Fruit fly (Drosophila melanogaster): Measurements from ENCODE around the gene Prestin.
A peak's percentile ranks its signal among the peaks of the same experiment; 100 is the strongest.

Gene Prestin

DNA sequence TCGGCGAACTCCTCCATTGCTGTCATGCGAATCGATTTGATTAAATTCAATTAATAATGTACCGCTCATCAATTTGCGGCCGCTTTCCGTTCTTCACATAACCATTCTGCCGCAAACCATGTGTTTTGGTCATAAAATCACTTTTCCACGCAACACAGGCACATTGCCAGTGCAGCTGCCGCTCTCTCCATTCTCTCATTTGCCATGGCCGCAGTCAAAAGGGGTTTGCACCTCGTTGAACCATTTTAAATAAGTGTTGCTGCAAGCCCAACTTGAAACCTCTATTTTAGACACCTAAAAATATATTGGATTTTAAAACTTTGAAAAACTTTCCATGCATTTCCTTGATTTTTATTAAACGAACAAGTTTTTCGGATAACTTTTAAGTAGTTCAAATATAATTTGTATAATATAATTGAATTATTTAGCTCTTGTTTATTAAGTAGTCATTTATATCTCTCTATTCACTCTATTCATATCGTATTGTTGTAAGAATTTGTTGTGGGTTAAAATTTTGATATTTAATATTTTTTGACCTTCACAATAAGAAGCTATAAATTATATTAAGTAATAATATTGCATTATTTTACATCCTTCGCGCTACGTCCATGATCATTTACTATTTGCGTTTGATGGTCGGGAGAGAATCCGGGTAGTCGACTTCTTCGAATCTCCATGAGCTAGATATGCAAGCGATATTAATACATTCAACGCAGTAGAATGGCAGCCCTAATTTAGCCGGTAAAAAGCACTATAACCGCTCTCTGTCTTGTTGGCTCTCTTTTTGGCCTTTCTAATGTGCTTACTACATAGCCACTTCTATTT is 50.7 kb downstream of the Prestin start, which contains the start of gene CG5535 (continued):
- TF ChIP-seq CG1024 (GFP tag; IDR thresholded peaks at IDR 0.05) (peak; percentile 64; the same call in 1 of the 2 replicates), ssp (GFP tag; IDR thresholded peaks at IDR 0.05) (peak; percentile 34; the same call in 1 of the 2 replicates), HLH3B (GFP tag; IDR thresholded peaks at IDR 0.05) (peak; percentile 45; the same call in 1 of the 2 replicates), CG13424 (tag; optimal IDR thresholded peaks at IDR 0.05) (peak; percentile 91), NFAT (GFP tag; IDR thresholded peaks at IDR 0.05) (peak; percentile 74), tio (GFP tag; optimal IDR thresholded peaks at IDR 0.05) (peak; percentile 94), CG10321 (GFP tag; IDR thresholded peaks at IDR 0.05) (no peak), CG6683 (GFP tag; optimal IDR thresholded peaks at IDR 0.05) (peak; percentile 33), Myb (GFP tag; optimal IDR thresholded peaks at IDR 0.05) (peak; percentile 24), CG32772 (GFP tag; IDR thresholded peaks at IDR 0.05) (no peak; the same call in 1 of the 2 replicates), CG8765 (GFP tag; IDR thresholded peaks at IDR 0.05) (0 out of 2 replicates have a peak, but pooled peaks have one; percentile 17), CG7928 (GFP tag; optimal IDR thresholded peaks at IDR 0.05) (no peak), CG6854 (GFP tag; optimal IDR thresholded peaks at IDR 0.05) (peak; percentile 63), Tbp (GFP tag; optimal IDR thresholded peaks at IDR 0.05) (no peak), sens (GFP tag) (peak; percentile 84), CG4820 (GFP tag; optimal IDR thresholded peaks at IDR 0.05) (peak; percentile 42), CG15269 (tag; optimal IDR thresholded peaks at IDR 0.05) (peak; percentile 84), dmrt11E (tag; optimal IDR thresholded peaks at IDR 0.05) (peak; percentile 77), CG32767 (GFP tag; IDR thresholded peaks at IDR 0.05) (0 out of 2 replicates have a peak, but pooled peaks have one; percentile 15), Side (GFP tag; optimal IDR thresholded peaks at IDR 0.05) (peak; percentile 64), exex (tag; optimal IDR thresholded peaks at IDR 0.05) (peak; percentile 24), jumu (GFP tag; optimal IDR thresholded peaks at IDR 0.05) (peak; percentile 51), Oaz (GFP tag; IDR thresholded peaks at IDR 0.05) (peak; percentile 47), bab2 (GFP tag; optimal IDR thresholded peaks at IDR 0.05) (peak; percentile 41), crc (GFP tag; optimal IDR thresholded peaks at IDR 0.05) (peak; percentile 28), cg (GFP tag; optimal IDR thresholded peaks at IDR 0.05) (peak; percentile 4), Gsc (GFP tag; IDR thresholded peaks at IDR 0.05) (no peak), CG10979 (tag; optimal IDR thresholded peaks at IDR 0.05) (peak; percentile 86), Optix (GFP tag; IDR thresholded peaks at IDR 0.05) (peak; percentile 28; the same call in 2 of the 3 replicates), CG15696 (tag; optimal IDR thresholded peaks at IDR 0.05) (peak; percentile 61), CG3065 (GFP tag; optimal IDR thresholded peaks at IDR 0.05) (no peak), salm (tag; optimal IDR thresholded peaks at IDR 0.05) (peak; percentile 60), pros (GFP tag; optimal IDR thresholded peaks at IDR 0.05) (peak; percentile 63), unc-4 (GFP tag; IDR thresholded peaks at IDR 0.05; ENCODE audit: partially characterized antibody) (no peak), hth (optimal IDR thresholded peaks at IDR 0.05) (no peak), ems (GFP tag; optimal IDR thresholded peaks at IDR 0.05) (peak; percentile 11), CG9437 (GFP tag; optimal IDR thresholded peaks at IDR 0.05) (peak; percentile 93), Ets97D (GFP tag; optimal IDR thresholded peaks at IDR 0.05) (no peak), esg (GFP tag; conservative IDR thresholded peaks at IDR 0.05) (peak; percentile 61), Mrtf (GFP tag; IDR thresholded peaks at IDR 0.05) (peak; percentile 55; the same call in 2 of the 3 replicates), ERR (GFP tag; optimal IDR thresholded peaks at IDR 0.05) (peak; percentile 47), lola (GFP tag; optimal IDR thresholded peaks at IDR 0.05) (peak in 1 of 3 experiments; percentile 92), stwl (tag; optimal IDR thresholded peaks at IDR 0.05) (peak; percentile 20), CG8388 (GFP tag; optimal IDR thresholded peaks at IDR 0.05) (peak; percentile 81), run (tag; optimal IDR thresholded peaks at IDR 0.05) (peak; percentile 58), CG3281 (GFP tag; optimal IDR thresholded peaks at IDR 0.05) (peak; percentile 80), CrebB (tag; optimal IDR thresholded peaks at IDR 0.05) (no peak), D19A (tag; optimal IDR thresholded peaks at IDR 0.05) (peak; percentile 75), Vsx1 (GFP tag; optimal IDR thresholded peaks at IDR 0.05) (peak; percentile 34)
